Fruit fly (Drosophila melanogaster): Measurements from ENCODE around the gene Vps37B.

Vps37B gene

dm6 chr3R:5262592-5262991 is 36.6 kb downstream of the Vps37B start, which contains the start of gene Tim17a2:
Gene Tim17a2, minus strand, starts transcription at chr3R:5262692.
- no peak for TF ChIP-seq CG8478 (optimal IDR thresholded peaks at IDR 0.05)
- no peak for TF ChIP-seq pan (optimal IDR thresholded peaks at IDR 0.05)
- no peak for TF ChIP-seq Dll (optimal IDR thresholded peaks at IDR 0.05)
- no peak for TF ChIP-seq psq (optimal IDR thresholded peaks at IDR 0.05)
- no peak for TF ChIP-seq usp (GFP tag; optimal IDR thresholded peaks at IDR 0.05)
- TF ChIP-seq EcR (GFP tag; optimal IDR thresholded peaks at IDR 0.05) = no peak

dm6 chr3R:5263311-5264250 is 37.6 kb downstream of the Vps37B start:
- TF ChIP-seq pan (optimal IDR thresholded peaks at IDR 0.05) (no peak), Dll (optimal IDR thresholded peaks at IDR 0.05) (no peak), CG8478 (optimal IDR thresholded peaks at IDR 0.05) (peak; percentile 55), usp (GFP tag; optimal IDR thresholded peaks at IDR 0.05) (no peak), EcR (GFP tag; optimal IDR thresholded peaks at IDR 0.05) (peak in 1 of 2 experiments; percentile 11), psq (optimal IDR thresholded peaks at IDR 0.05) (no peak)

- TF ChIP-seq psq (optimal IDR thresholded peaks at IDR 0.05) (no peak), usp (GFP tag; optimal IDR thresholded peaks at IDR 0.05) (no peak), CG8478 (optimal IDR thresholded peaks at IDR 0.05) (no peak), pan (optimal IDR thresholded peaks at IDR 0.05) (no peak), EcR (GFP tag; optimal IDR thresholded peaks at IDR 0.05) (no peak), Dll (optimal IDR thresholded peaks at IDR 0.05) (no peak)
Measured at dm6 chr3R:5264251-5265098, 38.5 kb downstream of the Vps37B start.

- no peak for TF ChIP-seq usp (GFP tag; optimal IDR thresholded peaks at IDR 0.05)
- no peak for TF ChIP-seq Dll (optimal IDR thresholded peaks at IDR 0.05)
- TF ChIP-seq psq (optimal IDR thresholded peaks at IDR 0.05) = no peak
- no peak for TF ChIP-seq pan (optimal IDR thresholded peaks at IDR 0.05)
- TF ChIP-seq EcR (GFP tag; optimal IDR thresholded peaks at IDR 0.05) = no peak
- TF ChIP-seq CG8478 (optimal IDR thresholded peaks at IDR 0.05) = no peak
Measured at dm6 chr3R:5266282-5266681, 40.3 kb downstream of the Vps37B start.

- TF ChIP-seq usp (GFP tag; optimal IDR thresholded peaks at IDR 0.05) (no peak), psq (optimal IDR thresholded peaks at IDR 0.05) (no peak), Dll (optimal IDR thresholded peaks at IDR 0.05) (no peak), CG8478 (optimal IDR thresholded peaks at IDR 0.05) (no peak), pan (optimal IDR thresholded peaks at IDR 0.05) (no peak), EcR (GFP tag; optimal IDR thresholded peaks at IDR 0.05) (no peak)
Measured at dm6 chr3R:5268495-5268894, 42.5 kb downstream of the Vps37B start.

- no peak for TF ChIP-seq Dll (optimal IDR thresholded peaks at IDR 0.05)
- no peak for TF ChIP-seq EcR (GFP tag; optimal IDR thresholded peaks at IDR 0.05)
Measured at dm6 chr3R:5270806-5271205, 44.8 kb downstream of the Vps37B start.

Measured in whole organism.